Worm (Caenorhabditis elegans): ENCODE measurements around the gene lgc-36.

Gene lgc-36

ce11 chrV:11271051-11271450 lies 12.3 kb upstream of the lgc-36 start, which contains the start of gene clec-222:
TSS of gene clec-222 (plus strand) at chrV:11271351.
- TF ChIP-seq lir-1 (GFP tag; conservative IDR thresholded peaks at IDR 0.05) = no peak
- TF ChIP-seq B0336.3 (GFP tag; IDR thresholded peaks at IDR 0.05) = no peak
- TF ChIP-seq nhr-27 (tag; optimal IDR thresholded peaks at IDR 0.05) = no peak
- TF ChIP-seq unc-62 (GFP tag; optimal IDR thresholded peaks at IDR 0.05) = no peak
- no peak for TF ChIP-seq ceh-58 (GFP tag; IDR thresholded peaks at IDR 0.05)
- no peak for TF ChIP-seq ztf-28 (GFP tag; IDR thresholded peaks at IDR 0.05)
- TF ChIP-seq ZK185.1 (tag; optimal IDR thresholded peaks at IDR 0.05; ENCODE audit: poor library complexity, severe bottlenecking) = no peak
- TF ChIP-seq unc-130 (GFP tag; optimal IDR thresholded peaks at IDR 0.05) = no peak
- TF ChIP-seq ccch-3 (GFP tag; optimal IDR thresholded peaks at IDR 0.05) = no peak
- no peak for TF ChIP-seq hsf-1 (GFP tag; IDR thresholded peaks at IDR 0.05)

- TF ChIP-seq fkh-3 (tag; optimal IDR thresholded peaks at IDR 0.05) (no peak), F22D6.2 (tag; optimal IDR thresholded peaks at IDR 0.05) (no peak), hsf-1 (GFP tag; IDR thresholded peaks at IDR 0.05) (no peak), sdz-38 (tag; optimal IDR thresholded peaks at IDR 0.05) (no peak), F33H1.4 (GFP tag; IDR thresholded peaks at IDR 0.05) (no peak), lin-35 (GFP tag; optimal IDR thresholded peaks at IDR 0.05) (no peak), hlh-26 (GFP tag; conservative IDR thresholded peaks at IDR 0.05) (no peak), Y53G8AR.9 (GFP tag; conservative IDR thresholded peaks at IDR 0.05) (no peak), Y79H2A.3 (GFP tag; conservative IDR thresholded peaks at IDR 0.05) (no peak), akir-1 (GFP tag; optimal IDR thresholded peaks at IDR 0.05) (no peak), pbrm-1 (GFP tag; IDR thresholded peaks at IDR 0.05) (no peak)
Observed at ce11 chrV:11268791-11269190, 10.0 kb upstream of the lgc-36 start, which contains the start of gene str-115. TSS of gene str-115 (plus strand) at chrV:11269091.

ce11 chrV:11266681-11267080 lies 7.9 kb upstream of the lgc-36 start, which contains the start of gene str-116:
TSS of gene str-116 (plus strand) at chrV:11266981.
- TF ChIP-seq nfya-1 (tag; optimal IDR thresholded peaks at IDR 0.05; ENCODE audit: borderline replicate concordance, insufficient read depth) = no peak
- TF ChIP-seq F37B4.10 (GFP tag; IDR thresholded peaks at IDR 0.05) = no peak
- TF ChIP-seq sptf-2 (GFP tag; optimal IDR thresholded peaks at IDR 0.05) = no peak
- TF ChIP-seq sdz-38 (tag; optimal IDR thresholded peaks at IDR 0.05) = no peak
- TF ChIP-seq lag-1 (GFP tag; IDR thresholded peaks at IDR 0.05) = no peak
- TF ChIP-seq F49E8.2 (tag; optimal IDR thresholded peaks at IDR 0.05; ENCODE audit: insufficient read depth) = no peak
- TF ChIP-seq mxl-1 (tag; optimal IDR thresholded peaks at IDR 0.05) = no peak
- no peak for TF ChIP-seq hrde-1 (tag; optimal IDR thresholded peaks at IDR 0.05; ENCODE audit: borderline replicate concordance)
- TF ChIP-seq xnd-1 (tag; optimal IDR thresholded peaks at IDR 0.05) = no peak
- no peak for TF ChIP-seq F55B11.4 (tag; optimal IDR thresholded peaks at IDR 0.05; ENCODE audit: borderline replicate concordance, insufficient read depth)
- TF ChIP-seq ama-1 (optimal IDR thresholded peaks at IDR 0.05) = no peak
- no peak for TF ChIP-seq ama-1 (GFP tag; optimal IDR thresholded peaks at IDR 0.05)
- TF ChIP-seq zfh-2 (GFP tag; conservative IDR thresholded peaks at IDR 0.05) = no peak

- TF ChIP-seq T07F8.4 (tag; optimal IDR thresholded peaks at IDR 0.05) = no peak
- TF ChIP-seq B0336.3 (GFP tag; IDR thresholded peaks at IDR 0.05) = no peak
- peak; percentile 61 for TF ChIP-seq nhr-80 (tag; optimal IDR thresholded peaks at IDR 0.05)
Observed at ce11 chrV:11265482-11265881, 6.7 kb upstream of the lgc-36 start, which contains the start of gene cln-3.1. TSS of gene cln-3.1 (minus strand) at chrV:11265652.

Measured in whole organism, young adult.